Fruit fly (Drosophila melanogaster): ENCODE results near the gene CG9698.

dm6 chr3R:30563260-30564080 lies 48.9 kb downstream of the CG9698 start:
- TF ChIP-seq Hr39 (GFP tag; optimal IDR thresholded peaks at IDR 0.05): no peak
- no peak for TF ChIP-seq CG32006 (GFP tag; optimal IDR thresholded peaks at IDR 0.05)
- no peak for TF ChIP-seq CG10631 (GFP tag; optimal IDR thresholded peaks at IDR 0.05)
- TF ChIP-seq fd85E (GFP tag; optimal IDR thresholded peaks at IDR 0.05): no peak
- TF ChIP-seq fd59A (GFP tag; optimal IDR thresholded peaks at IDR 0.05): no peak
- no peak for TF ChIP-seq Eip93F (GFP tag; optimal IDR thresholded peaks at IDR 0.05)
- no peak for TF ChIP-seq CG8319 (GFP tag; optimal IDR thresholded peaks at IDR 0.05)
- TF ChIP-seq Blimp-1 (GFP tag; optimal IDR thresholded peaks at IDR 0.05): no peak

All from whole organism, prepupa.